Fruit fly (Drosophila melanogaster): Measurements from ENCODE around the gene CG6865.

- peak in 1 of 2 experiments; percentile 46 for TF ChIP-seq CTCF (optimal IDR thresholded peaks at IDR 0.05)
- no peak for TF ChIP-seq CG8478 (optimal IDR thresholded peaks at IDR 0.05)
These were observed 22.2 kb upstream of the CG6865 start for dm6 chr3L:18841269-18841668.
